Worm (Caenorhabditis elegans) whole organism, L3 larva: Measurements from ENCODE around the gene F35H8.2.

Experiments
- eor-1 ChIP-seq, 2 experiments: fragments of 150-350 bp; optimal IDR thresholded peaks; 2 replicates each; lab custom pipeline; 2014 to 2018; ENCODE audit warnings: missing biosample characterization in 2 of 2, missing genetic modification characterization in 2 of 2
- nhr-12 ChIP-seq: fragments of 150-350 bp; optimal IDR thresholded peaks from 2 replicates; lab custom pipeline; 2014; ENCODE audit warnings: missing biosample characterization, missing genetic modification characterization

DNA sequence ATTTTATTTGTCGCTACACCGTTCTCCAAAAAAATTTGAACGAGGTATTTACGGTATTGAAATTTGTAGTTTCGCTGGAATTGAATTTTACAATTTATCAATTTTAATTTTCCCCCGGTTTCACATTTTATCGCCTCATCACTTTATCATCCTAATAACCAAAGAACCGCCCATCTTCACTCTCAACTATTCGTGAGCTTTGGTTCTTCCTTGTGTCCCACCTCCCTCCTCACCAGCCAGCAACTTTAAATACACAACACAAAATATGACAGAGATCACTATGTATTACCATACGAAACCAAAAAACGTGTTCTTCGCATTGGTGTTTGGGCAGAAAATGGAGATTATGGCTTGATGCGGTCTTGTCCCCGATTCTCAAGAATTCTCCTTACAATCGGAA lies 48.8 kb downstream of the F35H8.2 start:
- TF ChIP-seq nhr-12 (tag; lab: Kevin White, UChicago) (no peak), eor-1 (tag; optimal IDR thresholded peaks at IDR 0.05; lab: Kevin White, UChicago) (no peak)
